Worm (Caenorhabditis elegans): ENCODE data around the gene fbxa-5.

fbxa-5 gene

ce11 chrIII:1289139-1289538, 51.0 kb downstream of the fbxa-5 start:
- TF ChIP-seq rnt-1 (tag; optimal IDR thresholded peaks at IDR 0.05) (no peak), elt-2 (tag; optimal IDR thresholded peaks at IDR 0.05) (peak; percentile 96), T23F11.4 (GFP tag; optimal IDR thresholded peaks at IDR 0.05) (no peak), pax-1 (tag; optimal IDR thresholded peaks at IDR 0.05) (no peak), pag-3 (tag; optimal IDR thresholded peaks at IDR 0.05; ENCODE audit: borderline replicate concordance) (no peak)

ce11 chrIII:1288473-1289056, 51.6 kb downstream of the fbxa-5 start, which contains the start of gene fbxa-50:
TSS of gene fbxa-50 (minus strand) at chrIII:1288523.
- TF ChIP-seq fax-1 (tag; optimal IDR thresholded peaks at IDR 0.05) (no peak), mec-3 (tag; optimal IDR thresholded peaks at IDR 0.05; ENCODE audit: borderline replicate concordance) (no peak), pag-3 (tag; optimal IDR thresholded peaks at IDR 0.05; ENCODE audit: borderline replicate concordance) (no peak), C08G9.2 (tag; optimal IDR thresholded peaks at IDR 0.05) (no peak), nhr-11 (tag; optimal IDR thresholded peaks at IDR 0.05) (no peak), rnt-1 (tag; optimal IDR thresholded peaks at IDR 0.05) (no peak), ahr-1 (tag; optimal IDR thresholded peaks at IDR 0.05) (no peak), sox-2 (GFP tag; IDR thresholded peaks at IDR 0.05) (no peak), Y22D7AL.16 (tag; optimal IDR thresholded peaks at IDR 0.05) (no peak), che-1 (tag; optimal IDR thresholded peaks at IDR 0.05) (no peak), elt-4 (tag; optimal IDR thresholded peaks at IDR 0.05) (no peak), elt-2 (tag; optimal IDR thresholded peaks at IDR 0.05) (no peak), T23F11.4 (GFP tag; optimal IDR thresholded peaks at IDR 0.05) (no peak), ceh-2 (tag; optimal IDR thresholded peaks at IDR 0.05) (no peak)

Data from whole organism, late embryonic.